Worm (Caenorhabditis elegans) whole organism, L4 larva: ENCODE measurements around the gene qars-1.

Source experiments
- arid-1 ChIP-seq: fragments of 200-800 bp; sonication (Bioruptor generic); conservative IDR thresholded peaks from 2 replicates; pipeline ENCODE4 v1.3.6; 2022; ENCODE audit warnings: missing genetic modification reagents, missing genetic modification characterization, missing compliant biosample characterization
- ces-1 ChIP-seq: fragments of 150-350 bp; sonication (generic microtip); optimal IDR thresholded peaks from 4 replicates; lab custom pipeline; 2014; ENCODE audit warnings: missing biosample characterization, missing genetic modification reagents, missing genetic modification characterization
- daf-12 ChIP-seq: fragments of 150-350 bp; optimal IDR thresholded peaks from 2 replicates; lab custom pipeline; 2014; ENCODE audit warnings: missing biosample characterization, missing genetic modification reagents, missing genetic modification characterization
- dmd-9 ChIP-seq: fragments of 200-800 bp; sonication (Bioruptor generic); IDR thresholded peaks from 2 replicates; pipeline ENCODE4 v1.3.6; 2022; ENCODE audit warnings: missing genetic modification reagents, missing genetic modification characterization, missing compliant biosample characterization
- fkh-10 ChIP-seq: fragments of 150-350 bp; optimal IDR thresholded peaks from 2 replicates; lab custom pipeline; 2014; ENCODE audit warnings: missing biosample characterization, missing genetic modification reagents, missing genetic modification characterization
- hif-1 ChIP-seq, 2 experiments: sonication (generic microtip); optimal IDR thresholded peaks; 2 replicates each; lab custom pipeline; 2016 to 2017; ENCODE audit warnings: missing compliant biosample characterization in 2 of 2, missing genetic modification characterization in 2 of 2, missing genetic modification reagents in 2 of 2, missing genotype in 2 of 2, mild to moderate bottlenecking in 1 of 2
- lin-38 ChIP-seq: fragments of 200-800 bp; sonication (Bioruptor generic); IDR thresholded peaks from 2 replicates; pipeline ENCODE4 v1.3.6; 2022; ENCODE audit warnings: missing genetic modification reagents, missing genetic modification characterization, missing compliant biosample characterization
- madf-5 ChIP-seq, 2 experiments: fragments of 200-800 bp; sonication (Bioruptor generic); IDR thresholded peaks; 2 replicates each; pipeline ENCODE4 v1.3.6; 2022; ENCODE audit warnings: missing compliant biosample characterization in 2 of 2, missing genetic modification characterization in 2 of 2
- skn-1 ChIP-seq: fragments of 150-350 bp; optimal IDR thresholded peaks from 2 replicates; lab custom pipeline; 2014; ENCODE audit warnings: missing biosample characterization, missing genetic modification characterization
- snpc-1.2 ChIP-seq: fragments of 200-800 bp; sonication (Bioruptor generic); IDR thresholded peaks from 2 replicates; pipeline ENCODE4 v1.3.6; 2022; ENCODE audit warnings: missing genetic modification reagents, missing genetic modification characterization, missing compliant biosample characterization
- tra-1 ChIP-seq: fragments of 200-800 bp; sonication (Bioruptor generic); IDR thresholded peaks from 2 replicates; pipeline ENCODE4 v1.3.6; 2022; ENCODE audit warnings: missing genetic modification reagents, missing genetic modification characterization, missing compliant biosample characterization
- vab-7 ChIP-seq: fragments of 200-800 bp; sonication (Bioruptor generic); IDR thresholded peaks from 2 replicates; pipeline ENCODE4 v1.3.6; 2022; ENCODE audit warnings: missing genetic modification reagents, missing genetic modification characterization, missing compliant biosample characterization
- zag-1 ChIP-seq: fragments of 150-350 bp; optimal IDR thresholded peaks from 2 replicates; lab custom pipeline; 2014; ENCODE audit warnings: missing biosample characterization, missing genetic modification characterization
- zip-2 ChIP-seq: fragments of 150-350 bp; optimal IDR thresholded peaks from 2 replicates; lab custom pipeline; 2014; ENCODE audit warnings: missing biosample characterization, missing genetic modification characterization

The qars-1 gene

DNA sequence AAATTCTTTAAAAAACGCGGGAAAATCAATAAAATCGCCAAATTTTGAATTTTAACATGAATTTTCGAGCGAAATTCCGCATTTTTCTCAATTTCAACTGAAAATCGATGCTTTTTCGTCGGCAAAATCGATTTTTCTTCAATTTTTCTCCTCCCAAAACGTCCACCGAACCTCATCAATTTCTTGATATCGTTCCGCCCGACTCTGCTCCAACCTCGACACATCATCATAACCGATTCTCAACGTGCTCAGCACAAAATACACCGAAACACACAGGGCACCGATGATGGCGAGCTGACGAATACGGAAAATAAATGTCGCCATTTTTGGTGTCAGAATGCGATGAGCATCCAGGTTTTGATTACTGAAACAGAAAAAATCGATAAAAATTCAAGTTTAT lies 54.4 kb downstream of the qars-1 start, which contains the start of gene Y41E3.1:
Y41E3.1 (minus strand) TSS at position 324 of the 400 bp plus-strand sequence.
- TF ChIP-seq zag-1 = no peak
- no peak for TF ChIP-seq ces-1 (GFP tag; lab: Kevin White, UChicago)
- no peak for TF ChIP-seq madf-5 (GFP tag; IDR thresholded peaks at IDR 0.05; lab: Robert Waterston, UW)
- TF ChIP-seq hif-1 (tag; optimal IDR thresholded peaks at IDR 0.05; lab: Kevin White, UChicago) = no peak
- TF ChIP-seq fkh-10 (GFP tag; lab: Kevin White, UChicago) = no peak
- TF ChIP-seq daf-12 (tag; lab: Kevin White, UChicago) = no peak
- no peak for TF ChIP-seq tra-1
- TF ChIP-seq vab-7 (GFP tag; lab: Robert Waterston, UW) = no peak
- no peak for TF ChIP-seq dmd-9 (GFP tag; lab: Robert Waterston, UW)
- TF ChIP-seq snpc-1.2 (GFP tag; lab: Robert Waterston, UW) = peak; percentile 82
- peak; percentile 53 for TF ChIP-seq lin-38 (GFP tag; lab: Robert Waterston, UW)
- no peak for TF ChIP-seq zip-2
- TF ChIP-seq skn-1 (tag; lab: Kevin White, UChicago) = no peak
- no peak for TF ChIP-seq arid-1
- TF ChIP-seq, all 104 proteins: peak for 2
